Worm (Caenorhabditis elegans) whole organism, L4 larva: ENCODE data around the gene egl-15.

Experiments used
- D1046.2 ChIP-seq: fragments of 200-800 bp; sonication (Bioruptor generic); IDR thresholded peaks from 2 replicates; pipeline ENCODE4 v1.3.6; 2022; ENCODE audit warnings: missing genetic modification characterization, missing compliant biosample characterization
- F26F4.8 ChIP-seq: fragments of 200-800 bp; sonication (Bioruptor generic); conservative IDR thresholded peaks from 2 replicates; pipeline ENCODE4 v1.3.6; 2022; ENCODE audit warnings: missing genetic modification characterization, missing compliant biosample characterization
- T20F7.1 ChIP-seq: fragments of 200-800 bp; sonication (Bioruptor generic); optimal IDR thresholded peaks from 2 replicates; lab custom pipeline; 2018; ENCODE audit warnings: mild to moderate bottlenecking, missing genetic modification characterization, missing compliant biosample characterization
- Y105C5A.15 ChIP-seq: fragments of 200-800 bp; sonication (Bioruptor generic); IDR thresholded peaks from 2 replicates; pipeline ENCODE4 v1.3.6; 2022; ENCODE audit warnings: missing genetic modification characterization, missing compliant biosample characterization
- ZK337.2 ChIP-seq: fragments of 200-800 bp; sonication (Bioruptor generic); IDR thresholded peaks from 2 replicates; pipeline ENCODE4 v1.3.6; 2022; ENCODE audit warnings: missing genetic modification reagents, missing genetic modification characterization, missing compliant biosample characterization
- aly-2 ChIP-seq: sonication (generic microtip); optimal IDR thresholded peaks from 2 replicates; lab custom pipeline; 2018; ENCODE audit warnings: missing biosample characterization, missing genetic modification characterization
- attf-4 ChIP-seq: sonication (generic microtip); optimal IDR thresholded peaks from 3 replicates; lab custom pipeline; 2017; ENCODE audit warnings: missing biosample characterization, missing genetic modification characterization
- ceh-62 ChIP-seq: sonication (generic microtip); optimal IDR thresholded peaks from 2 replicates; lab custom pipeline; 2017; ENCODE audit warnings: missing biosample characterization, missing genetic modification characterization
- ces-1 ChIP-seq: fragments of 150-350 bp; sonication (generic microtip); optimal IDR thresholded peaks from 4 replicates; lab custom pipeline; 2014; ENCODE audit warnings: missing biosample characterization, missing genetic modification reagents, missing genetic modification characterization
- cey-2 ChIP-seq: sonication (generic microtip); optimal IDR thresholded peaks from 3 replicates; lab custom pipeline; 2017; ENCODE audit warnings: missing genetic modification characterization, mild to moderate bottlenecking, missing compliant biosample characterization, antibody characterized with exemption, borderline replicate concordance; ENCODE audit not compliant: insufficient read depth
- ctbp-1 ChIP-seq: fragments of 200-800 bp; sonication (Bioruptor generic); IDR thresholded peaks from 2 replicates; pipeline ENCODE4 v1.3.6; 2022; ENCODE audit warnings: missing genetic modification reagents, missing genetic modification characterization, missing compliant biosample characterization
- daf-12 ChIP-seq: fragments of 150-350 bp; optimal IDR thresholded peaks from 2 replicates; lab custom pipeline; 2014; ENCODE audit warnings: missing biosample characterization, missing genetic modification reagents, missing genetic modification characterization
- daf-16 ChIP-seq, 3 experiments: sonication (generic microtip); optimal IDR thresholded peaks; 2 replicates each; lab custom pipeline; 2016 to 2017; ENCODE audit warnings: missing genetic modification characterization in 3 of 3, missing genetic modification reagents in 3 of 3, mild to moderate bottlenecking in 2 of 3, missing compliant biosample characterization in 2 of 3, missing biosample characterization in 1 of 3, moderate library complexity in 1 of 3
- dpl-1 ChIP-seq: fragments of 150-350 bp; optimal IDR thresholded peaks from 2 replicates; lab custom pipeline; 2014; ENCODE audit warnings: missing biosample characterization, missing genetic modification reagents, missing genetic modification characterization
- egl-27 ChIP-seq: sonication (generic microtip); optimal IDR thresholded peaks from 3 replicates; lab custom pipeline; 2017; ENCODE audit warnings: missing biosample characterization, missing genetic modification reagents, missing genetic modification characterization
- egl-43 ChIP-seq: fragments of 200-800 bp; sonication (Bioruptor generic); IDR thresholded peaks from 2 replicates; pipeline ENCODE4 v1.3.6; 2022; ENCODE audit warnings: missing genetic modification reagents, missing genetic modification characterization, missing compliant biosample characterization
- fkh-10 ChIP-seq: fragments of 150-350 bp; optimal IDR thresholded peaks from 2 replicates; lab custom pipeline; 2014; ENCODE audit warnings: missing biosample characterization, missing genetic modification reagents, missing genetic modification characterization
- gei-8 ChIP-seq: fragments of 200-800 bp; sonication (Bioruptor generic); optimal IDR thresholded peaks from 2 replicates; lab custom pipeline; 2018; ENCODE audit warnings: mild to moderate bottlenecking, missing genetic modification characterization, missing compliant biosample characterization
- hlh-11 ChIP-seq: fragments of 200-800 bp; sonication (Bioruptor generic); optimal IDR thresholded peaks from 2 replicates; lab custom pipeline; 2018; ENCODE audit warnings: mild to moderate bottlenecking, missing genetic modification characterization, missing compliant biosample characterization
- jun-1 ChIP-seq: fragments of 150-350 bp; optimal IDR thresholded peaks from 2 replicates; lab custom pipeline; 2014; ENCODE audit warnings: missing biosample characterization, missing genetic modification reagents, missing genetic modification characterization
- lin-29 ChIP-seq: fragments of 200-800 bp; sonication (Bioruptor generic); IDR thresholded peaks from 2 replicates; pipeline ENCODE4 v1.3.6; 2022; ENCODE audit warnings: missing genetic modification reagents, missing genetic modification characterization, missing compliant biosample characterization
- madf-9 ChIP-seq: fragments of 200-800 bp; sonication (Bioruptor generic); conservative IDR thresholded peaks from 2 replicates; pipeline ENCODE4 v1.3.6; 2022; ENCODE audit warnings: missing genetic modification reagents, missing genetic modification characterization, missing compliant biosample characterization
- mxl-2 ChIP-seq: fragments of 200-800 bp; sonication (Bioruptor generic); conservative IDR thresholded peaks from 2 replicates; pipeline ENCODE4 v1.3.6; 2022; ENCODE audit warnings: missing genetic modification reagents, missing genetic modification characterization, missing compliant biosample characterization
- mxl-3 ChIP-seq: fragments of 200-800 bp; sonication (Bioruptor generic); optimal IDR thresholded peaks from 2 replicates; lab custom pipeline; 2018; ENCODE audit warnings: mild to moderate bottlenecking, missing genetic modification characterization, missing compliant biosample characterization
- nhr-102 ChIP-seq: sonication (generic microtip); optimal IDR thresholded peaks from 2 replicates; lab custom pipeline; 2016; ENCODE audit warnings: mild to moderate bottlenecking, missing genetic modification characterization, moderate library complexity, missing compliant biosample characterization
- nhr-11 ChIP-seq: fragments of 150-350 bp; optimal IDR thresholded peaks from 2 replicates; lab custom pipeline; 2014; ENCODE audit warnings: missing biosample characterization, missing genetic modification characterization
- nhr-237 ChIP-seq: sonication (generic microtip); optimal IDR thresholded peaks from 2 replicates; lab custom pipeline; 2017; ENCODE audit warnings: missing biosample characterization, missing genetic modification characterization
- nhr-25 ChIP-seq: sonication (generic microtip); optimal IDR thresholded peaks from 2 replicates; lab custom pipeline; 2017; ENCODE audit warnings: missing genetic modification characterization, mild to moderate bottlenecking, missing compliant biosample characterization, antibody characterized with exemption, moderate library complexity, borderline replicate concordance; ENCODE audit not compliant: insufficient read depth
- nhr-28 ChIP-seq: fragments of 150-350 bp; optimal IDR thresholded peaks from 2 replicates; lab custom pipeline; 2014; ENCODE audit warnings: missing biosample characterization, missing genetic modification characterization
- nhr-6 ChIP-seq: fragments of 150-350 bp; optimal IDR thresholded peaks from 2 replicates; lab custom pipeline; 2014; ENCODE audit warnings: missing biosample characterization, missing genetic modification characterization
- nhr-76 ChIP-seq: fragments of 150-350 bp; optimal IDR thresholded peaks from 2 replicates; lab custom pipeline; 2014; ENCODE audit warnings: missing biosample characterization, missing genetic modification characterization
- php-3 ChIP-seq: fragments of 200-800 bp; sonication (Bioruptor generic); IDR thresholded peaks from 2 replicates; pipeline ENCODE4 v1.3.6; 2022; ENCODE audit warnings: missing genetic modification reagents, missing genetic modification characterization, missing compliant biosample characterization
- rbr-2 ChIP-seq: sonication (generic microtip); optimal IDR thresholded peaks from 2 replicates; lab custom pipeline; 2016; ENCODE audit warnings: missing genotype, missing genetic modification characterization, missing compliant biosample characterization
- sdz-12 ChIP-seq: fragments of 200-800 bp; sonication (Bioruptor generic); optimal IDR thresholded peaks from 2 replicates; lab custom pipeline; 2018; ENCODE audit warnings: mild to moderate bottlenecking, missing genetic modification characterization, missing compliant biosample characterization
- set-16 ChIP-seq: fragments of 200-800 bp; sonication (Bioruptor generic); IDR thresholded peaks from 2 replicates; pipeline ENCODE4 v1.3.6; 2022; ENCODE audit warnings: missing genetic modification reagents, missing genetic modification characterization, missing compliant biosample characterization
- skn-1 ChIP-seq: fragments of 150-350 bp; optimal IDR thresholded peaks from 2 replicates; lab custom pipeline; 2014; ENCODE audit warnings: missing biosample characterization, missing genetic modification characterization
- snpc-4 ChIP-seq: fragments of 150-350 bp; optimal IDR thresholded peaks from 2 replicates; lab custom pipeline; 2014; ENCODE audit warnings: missing biosample characterization, missing genetic modification characterization
- spr-1 ChIP-seq: sonication (generic microtip); optimal IDR thresholded peaks from 2 replicates; lab custom pipeline; 2016; ENCODE audit warnings: mild to moderate bottlenecking, missing genetic modification characterization, missing compliant biosample characterization
- tag-97 ChIP-seq: fragments of 200-800 bp; sonication (Bioruptor generic); IDR thresholded peaks from 2 replicates; pipeline ENCODE4 v1.3.6; 2022; ENCODE audit warnings: missing genetic modification characterization, missing compliant biosample characterization
- unc-62 ChIP-seq, 3 experiments: fragments of 150-350 bp in 1 of 3; sonication (generic microtip); optimal IDR thresholded peaks in 2 of 3; peaks in 1 of 3; 1 replicate in 1 of 3; 2 replicates in 2 of 3; lab custom pipeline; 2014 to 2017; ENCODE audit warnings: missing biosample characterization in 3 of 3, missing genetic modification characterization in 3 of 3, missing genetic modification reagents in 3 of 3, missing genotype in 1 of 3
- zip-11 ChIP-seq: fragments of 200-800 bp; sonication (Bioruptor generic); IDR thresholded peaks from 2 replicates; pipeline ENCODE4 v1.3.6; 2022; ENCODE audit warnings: missing genetic modification characterization, missing compliant biosample characterization
- zip-2 ChIP-seq: fragments of 150-350 bp; optimal IDR thresholded peaks from 2 replicates; lab custom pipeline; 2014; ENCODE audit warnings: missing biosample characterization, missing genetic modification characterization
- ztf-11 ChIP-seq: fragments of 150-350 bp; optimal IDR thresholded peaks from 2 replicates; lab custom pipeline; 2014; ENCODE audit warnings: missing biosample characterization, missing genetic modification characterization

Gene egl-15

DNA sequence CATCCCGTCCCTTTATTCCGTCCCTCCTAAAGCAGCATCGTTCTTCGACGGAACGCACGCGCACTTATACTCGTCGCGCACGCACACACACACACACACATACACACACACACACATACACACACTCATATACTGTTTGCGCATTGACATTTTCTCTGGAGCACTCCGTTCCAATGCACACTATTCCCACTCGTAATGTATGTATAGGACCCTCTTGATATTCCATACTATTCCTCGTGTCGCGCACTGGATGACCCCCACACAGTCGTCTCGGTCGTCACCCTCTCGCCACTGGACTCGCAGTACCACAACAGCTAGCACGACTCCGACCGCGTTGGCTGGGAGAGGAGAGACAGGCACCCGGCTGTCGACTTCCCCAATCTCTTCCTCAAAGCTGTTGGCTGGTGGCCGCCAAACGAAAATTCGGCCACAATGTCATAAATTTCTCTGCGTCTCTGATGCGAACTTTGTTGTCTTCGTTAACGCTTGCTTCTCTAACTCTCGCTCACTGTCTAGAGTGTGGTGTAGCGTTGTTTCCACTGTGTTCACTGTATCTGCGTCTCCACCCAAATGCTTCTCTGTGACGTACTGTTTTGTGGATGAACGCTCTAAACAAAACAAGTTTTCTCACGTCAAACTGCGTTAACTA is 15.0 kb downstream of the egl-15 start (continued):
- TF ChIP-seq fkh-10 (GFP tag; lab: Kevin White, UChicago), result peak; percentile 51
- no peak for TF ChIP-seq nhr-76 (tag; lab: Kevin White, UChicago)
- TF ChIP-seq nhr-11 (tag; lab: Kevin White, UChicago), result peak; percentile 91
- 0 out of 2 replicates have a peak, but pooled peaks have one; percentile 84 for TF ChIP-seq tag-97
- TF ChIP-seq daf-12 (tag; lab: Kevin White, UChicago), result no peak
- TF ChIP-seq attf-4, result peak; percentile 15
- TF ChIP-seq unc-62 (GFP tag; optimal IDR thresholded peaks at IDR 0.05 in 1 of 2; lab: Kevin White, UChicago), result peak in 1 of 2 experiments; percentile 100
- TF ChIP-seq unc-62 (tag; optimal IDR thresholded peaks at IDR 0.05; lab: Kevin White, UChicago), result peak; percentile 77
- TF ChIP-seq mxl-3, result peak; percentile 95
- TF ChIP-seq ztf-11 (tag; lab: Kevin White, UChicago), result peak; percentile 36
- TF ChIP-seq spr-1 (tag; lab: Kevin White, UChicago), result peak; percentile 76
- no peak for TF ChIP-seq nhr-102 (tag; lab: Kevin White, UChicago)
- no peak for TF ChIP-seq cey-2 (tag; lab: Kevin White, UChicago)
- no peak for TF ChIP-seq zip-11
- TF ChIP-seq nhr-237 (tag; lab: Kevin White, UChicago), result peak; percentile 40
- peak; percentile 51 for TF ChIP-seq jun-1
- no peak for TF ChIP-seq ceh-62 (tag; lab: Kevin White, UChicago)
- TF ChIP-seq lin-29 (GFP tag; lab: Robert Waterston, UW), result no peak
- peak; percentile 40; the same call in 1 of the 2 replicates for TF ChIP-seq madf-9
- no peak for TF ChIP-seq Y105C5A.15 (GFP tag; lab: Robert Waterston, UW)
- no peak for TF ChIP-seq F26F4.8
- no peak for TF ChIP-seq sdz-12 (GFP tag; lab: Kevin White, UChicago)
- TF ChIP-seq nhr-6 (tag; lab: Kevin White, UChicago), result peak; percentile 77
- peak; percentile 32 for TF ChIP-seq gei-8
- TF ChIP-seq skn-1 (tag; lab: Kevin White, UChicago), result no peak
- TF ChIP-seq php-3, result peak; percentile 58; the same call in 1 of the 2 replicates
- TF ChIP-seq D1046.2 (GFP tag; lab: Robert Waterston, UW), result no peak
- no peak for TF ChIP-seq ces-1
- TF ChIP-seq zip-2 (tag; lab: Kevin White, UChicago), result no peak
- TF ChIP-seq aly-2 (tag; lab: Kevin White, UChicago), result no peak
- no peak for TF ChIP-seq ZK337.2
- TF ChIP-seq mxl-2 (GFP tag; lab: Robert Waterston, UW), result no peak
- peak; percentile 92 for TF ChIP-seq egl-43
- peak; percentile 51 to 52 for TF ChIP-seq daf-16 (GFP tag; optimal IDR thresholded peaks at IDR 0.05; lab: Kevin White, UChicago)
- peak; percentile 83 for TF ChIP-seq daf-16 (tag; optimal IDR thresholded peaks at IDR 0.05; lab: Kevin White, UChicago)
- peak; percentile 86 for TF ChIP-seq nhr-25 (tag; lab: Kevin White, UChicago)
- TF ChIP-seq dpl-1, result peak; percentile 38
- TF ChIP-seq snpc-4, result no peak
- TF ChIP-seq hlh-11 (tag; lab: Kevin White, UChicago), result peak; percentile 94
- TF ChIP-seq rbr-2, result peak; percentile 97
- TF ChIP-seq nhr-28 (tag; lab: Kevin White, UChicago), result peak; percentile 78
- TF ChIP-seq egl-27 (tag; lab: Kevin White, UChicago), result no peak

DNA sequence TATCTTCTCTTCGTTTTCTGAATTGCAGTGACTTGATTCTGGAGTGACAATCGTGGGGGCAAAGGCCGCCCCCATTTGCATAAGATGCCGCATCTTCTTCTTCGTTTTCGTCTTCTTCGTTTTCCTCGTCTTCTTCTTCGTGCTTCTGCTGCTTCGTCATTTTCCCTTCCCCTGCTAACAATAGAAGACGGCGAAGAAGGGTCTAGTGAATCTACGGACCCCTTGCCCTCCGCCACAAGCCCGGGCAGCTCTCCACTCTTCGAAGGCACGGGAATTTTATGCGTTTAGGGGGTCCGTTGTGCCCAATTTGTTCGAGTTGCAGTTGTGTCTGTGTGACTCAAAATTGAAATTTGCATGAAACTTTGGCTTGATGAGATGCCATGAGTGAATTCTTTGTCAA is 15.7 kb downstream of the egl-15 start:
- TF ChIP-seq unc-62 (GFP tag; optimal IDR thresholded peaks at IDR 0.05 in 1 of 2; lab: Kevin White, UChicago) (peak in 1 of 2 experiments; percentile 22), unc-62 (tag; optimal IDR thresholded peaks at IDR 0.05; lab: Kevin White, UChicago) (no peak), ctbp-1 (GFP tag; lab: Robert Waterston, UW) (0 out of 2 replicates have a peak, but pooled peaks have one; percentile 42), set-16 (GFP tag; lab: Robert Waterston, UW) (peak; percentile 49), T20F7.1 (no peak)
